Worm (Caenorhabditis elegans) whole organism, late embryonic: Measurements from ENCODE around the gene M03A1.3.

Experiments
- elt-2 ChIP-seq: sonication (generic microtip); optimal IDR thresholded peaks from 2 replicates; lab custom pipeline; 2016; ENCODE audit warnings: missing genetic modification reagents, missing genetic modification characterization, missing compliant biosample characterization
- elt-4 ChIP-seq: sonication (generic microtip); optimal IDR thresholded peaks from 2 replicates; lab custom pipeline; 2016; ENCODE audit warnings: missing genetic modification characterization, missing compliant biosample characterization
- fkh-6 ChIP-seq: sonication (generic microtip); optimal IDR thresholded peaks from 2 replicates; lab custom pipeline; 2016; ENCODE audit warnings: missing genetic modification characterization, missing compliant biosample characterization
- hlh-8 ChIP-seq: sonication (generic microtip); optimal IDR thresholded peaks from 2 replicates; lab custom pipeline; 2016; ENCODE audit warnings: missing genotype, missing genetic modification characterization, missing compliant biosample characterization
- npax-4 ChIP-seq: sonication (generic microtip); optimal IDR thresholded peaks from 2 replicates; lab custom pipeline; 2016; ENCODE audit warnings: missing genetic modification characterization, missing compliant biosample characterization
- pat-9 ChIP-seq: fragments of 200-800 bp; sonication (Bioruptor generic); optimal IDR thresholded peaks from 2 replicates; lab custom pipeline; 2018; ENCODE audit warnings: mild to moderate bottlenecking, missing genetic modification characterization, moderate library complexity, missing compliant biosample characterization
- pqm-1 ChIP-seq: sonication (generic microtip); optimal IDR thresholded peaks from 2 replicates; lab custom pipeline; 2016; ENCODE audit warnings: missing genetic modification characterization, missing compliant biosample characterization
- tbx-2 ChIP-seq: sonication (generic microtip); optimal IDR thresholded peaks from 2 replicates; lab custom pipeline; 2016; ENCODE audit warnings: missing genetic modification characterization, missing compliant biosample characterization
- unc-3 ChIP-seq, 2 experiments: fragments of 200-800 bp in 1 of 2; sonication (Bioruptor generic) in 1 of 2; sonication (generic microtip) in 1 of 2; conservative IDR thresholded peaks in 1 of 2; optimal IDR thresholded peaks in 1 of 2; 2 replicates each; pipeline versions ENCODE4 v1.3.6 to Lab custom; 2016 to 2022; ENCODE audit warnings: missing compliant biosample characterization in 2 of 2, missing genetic modification characterization in 2 of 2, missing genetic modification reagents in 1 of 2
- unc-42 ChIP-seq: sonication (generic microtip); optimal IDR thresholded peaks from 2 replicates; lab custom pipeline; 2016; ENCODE audit warnings: missing genotype, missing genetic modification characterization, missing compliant biosample characterization

DNA sequence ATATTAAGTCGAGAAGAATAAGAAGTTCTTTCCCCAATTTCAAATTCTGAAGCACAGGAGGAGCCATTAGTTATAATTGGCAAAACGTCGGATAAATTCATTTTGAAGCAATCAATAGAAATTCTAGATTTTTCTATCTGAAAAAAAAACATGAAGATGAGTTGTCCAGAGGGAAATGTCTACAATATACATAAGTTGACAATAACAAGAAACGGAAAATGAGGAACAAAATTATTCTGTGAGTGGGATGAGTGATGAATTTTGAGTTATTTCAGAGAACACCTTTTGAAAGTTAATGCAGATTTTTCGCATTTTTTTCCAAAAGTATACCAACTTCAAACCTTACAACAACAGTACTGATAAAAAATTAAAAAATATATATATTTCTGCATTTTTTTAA, 17.0 kb upstream of the M03A1.3 start, which contains the start of gene sra-36:
- TF ChIP-seq elt-2 (no peak), hlh-8 (tag; lab: Kevin White, UChicago) (no peak), tbx-2 (tag; lab: Kevin White, UChicago) (no peak), elt-4 (no peak), npax-4 (tag; lab: Kevin White, UChicago) (no peak), pqm-1 (tag; lab: Kevin White, UChicago) (no peak), unc-3 (GFP tag; conservative IDR thresholded peaks at IDR 0.05; lab: Robert Waterston, UW) (no peak), unc-3 (tag; optimal IDR thresholded peaks at IDR 0.05; lab: Kevin White, UChicago) (no peak), fkh-6 (no peak), unc-42 (tag; lab: Kevin White, UChicago) (no peak), pat-9 (tag; lab: Kevin White, UChicago) (no peak)
